Worm (Caenorhabditis elegans) whole organism, L4/young adult: ENCODE measurements around the gene K08D9.4.

ENCODE experiments used
- W03F9.2 ChIP-seq: fragments of 150-350 bp; optimal IDR thresholded peaks from 2 replicates; lab custom pipeline; 2014; ENCODE audit warnings: missing biosample characterization, missing genetic modification characterization
- dao-5 ChIP-seq: sonication (generic microtip); optimal IDR thresholded peaks from 2 replicates; lab custom pipeline; 2016; ENCODE audit warnings: missing genotype, missing genetic modification characterization, moderate library complexity, missing compliant biosample characterization
- him-1 ChIP-seq: sonication (generic microtip); optimal IDR thresholded peaks from 2 replicates; lab custom pipeline; 2016; ENCODE audit warnings: missing genotype, missing genetic modification reagents, missing genetic modification characterization, missing compliant biosample characterization

K08D9.4 gene

DNA sequence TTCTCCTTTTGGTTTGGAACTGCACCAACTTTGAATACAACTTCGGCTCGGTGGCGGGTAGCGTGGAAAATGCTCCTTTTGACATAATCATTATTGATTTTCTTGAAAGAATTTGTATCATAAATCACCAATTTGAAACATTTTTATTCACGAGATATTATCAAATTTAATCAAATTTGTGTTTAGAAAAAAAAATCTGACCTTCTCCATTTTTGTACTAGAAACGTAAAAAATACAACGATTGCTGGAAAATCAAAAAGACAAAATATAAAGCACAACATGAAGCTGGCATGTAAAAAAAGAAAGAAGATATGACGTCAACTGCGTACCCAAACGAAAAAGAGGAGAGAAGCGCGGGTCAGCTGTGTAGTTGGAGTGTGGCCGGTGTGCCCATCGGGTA, at the start of gene K08D9.4:
K08D9.4 (minus strand) TSS at position 101 of the 400 bp plus-strand sequence.
- TF ChIP-seq W03F9.2 (tag; lab: Kevin White, UChicago): no peak
- TF ChIP-seq dao-5 (tag; lab: Kevin White, UChicago): no peak
- no peak for TF ChIP-seq him-1 (tag; lab: Kevin White, UChicago)

DNA sequence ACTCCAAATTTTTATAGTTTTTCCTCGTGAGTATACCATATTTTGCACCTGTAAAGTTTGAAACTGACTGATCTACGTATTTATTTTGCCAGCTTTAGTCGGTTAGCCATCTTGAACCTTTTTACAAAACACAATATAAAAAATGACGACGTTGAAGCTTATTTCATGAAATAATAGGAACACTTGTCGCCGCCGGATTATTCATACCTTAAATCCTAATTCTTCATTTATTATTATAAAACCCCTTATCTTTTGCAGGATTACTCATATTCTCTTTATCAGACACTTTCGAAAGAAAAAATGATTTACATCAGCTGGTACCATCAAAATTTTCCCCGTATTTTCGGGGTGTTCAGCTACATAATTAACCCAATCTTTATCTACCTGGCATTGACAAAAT, 47.3 kb upstream of the K08D9.4 start, which contains the start of gene srj-8:
srj-8 (plus strand) TSS at position 301 of the 400 bp plus-strand sequence.
- TF ChIP-seq dao-5 (tag; lab: Kevin White, UChicago) (no peak), W03F9.2 (tag; lab: Kevin White, UChicago) (no peak), him-1 (tag; lab: Kevin White, UChicago) (no peak)

DNA sequence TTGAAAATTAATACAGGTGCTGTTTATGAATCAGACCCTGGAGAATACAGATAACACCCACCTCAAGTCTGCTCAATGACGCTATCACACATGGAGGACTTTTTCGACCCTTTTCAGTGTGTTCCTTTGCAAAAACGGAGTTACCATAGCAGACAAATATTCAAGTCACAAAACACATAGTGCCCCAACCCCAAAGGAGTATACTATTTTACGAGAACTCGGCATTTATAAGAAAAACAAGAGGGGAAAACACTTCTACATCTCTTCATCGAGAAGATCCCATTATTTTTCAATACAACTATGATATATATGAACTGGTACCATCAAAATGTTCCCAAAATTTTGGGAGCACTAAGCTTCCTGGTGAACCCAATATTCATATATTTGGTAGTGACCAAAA, 44.5 kb upstream of the K08D9.4 start, which contains the start of gene srj-7:
srj-7 (plus strand) TSS at position 301 of the 400 bp plus-strand sequence.
- no peak for TF ChIP-seq dao-5 (tag; lab: Kevin White, UChicago)
- TF ChIP-seq him-1 (tag; lab: Kevin White, UChicago): no peak
- TF ChIP-seq W03F9.2 (tag; lab: Kevin White, UChicago): no peak

DNA sequence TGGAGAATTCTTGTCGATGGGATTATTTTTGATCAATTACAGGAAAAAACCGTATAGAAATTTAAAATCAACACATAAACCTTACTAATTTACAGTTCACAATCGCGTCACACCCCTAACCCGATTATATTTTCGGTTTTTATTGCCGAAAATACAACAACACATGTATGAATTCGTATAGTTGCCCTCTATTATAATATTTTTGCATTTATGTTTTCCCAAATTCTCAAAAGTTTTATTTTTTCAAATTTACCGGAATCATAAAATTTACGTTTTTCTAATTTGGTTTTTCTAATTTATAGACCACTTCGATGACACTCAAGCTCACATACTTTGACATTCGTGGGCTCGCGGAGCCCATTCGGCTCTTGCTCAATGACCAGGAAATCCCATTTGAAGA, 42.8 kb upstream of the K08D9.4 start, which contains the start of gene gst-23:
gst-23 (plus strand) TSS at position 301 of the 400 bp plus-strand sequence.
- TF ChIP-seq him-1 (tag; lab: Kevin White, UChicago) (no peak), W03F9.2 (tag; lab: Kevin White, UChicago) (no peak), dao-5 (tag; lab: Kevin White, UChicago) (no peak)

DNA sequence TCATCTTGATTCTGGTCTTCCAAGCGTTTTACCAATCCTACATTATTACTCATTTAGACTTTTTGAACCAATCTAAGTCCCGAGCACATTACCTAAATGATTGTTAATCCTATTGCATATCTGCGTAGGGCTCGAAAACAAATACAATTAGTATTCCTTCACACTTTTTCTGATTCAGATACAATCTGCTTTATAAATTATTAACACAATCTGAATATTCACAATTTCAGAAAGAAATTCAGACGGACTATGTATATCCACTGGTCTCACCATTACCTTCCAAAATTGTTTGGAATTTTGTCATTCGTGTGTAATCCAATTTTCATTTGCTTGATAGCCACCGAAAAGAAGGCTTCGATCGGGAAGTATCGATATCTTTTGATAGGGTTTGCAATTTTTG, 41.0 kb upstream of the K08D9.4 start, which contains the start of gene srj-11:
srj-11 (plus strand) TSS at position 250 of the 400 bp plus-strand sequence.
- TF ChIP-seq W03F9.2 (tag; lab: Kevin White, UChicago): no peak
- no peak for TF ChIP-seq him-1 (tag; lab: Kevin White, UChicago)
- no peak for TF ChIP-seq dao-5 (tag; lab: Kevin White, UChicago)

DNA sequence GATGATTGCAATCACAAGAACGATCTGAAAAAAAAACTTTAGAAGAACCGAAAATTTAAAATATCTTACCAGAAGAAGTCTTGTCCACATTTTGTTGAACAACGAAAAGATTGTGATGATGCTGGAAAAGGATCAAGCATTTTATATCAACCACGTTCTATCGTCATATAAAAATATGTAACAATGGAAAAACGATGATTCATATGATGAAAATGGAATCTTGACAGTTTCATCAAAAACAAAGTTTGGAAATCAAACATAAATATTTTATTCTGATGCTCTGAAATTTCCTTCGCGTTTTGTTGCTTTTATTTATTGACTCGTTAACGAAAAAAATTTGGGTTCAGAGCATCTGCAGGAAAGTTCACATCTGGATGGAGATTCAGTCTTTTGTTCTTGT, 36.4 kb upstream of the K08D9.4 start, which contains the start of the genes K08D9.9 and str-16:
K08D9.9 (minus strand) TSS at position 101 of the 400 bp plus-strand sequence.
str-16 (plus strand) TSS at position 266 of the 400 bp plus-strand sequence.
- TF ChIP-seq W03F9.2 (tag; lab: Kevin White, UChicago) (no peak), dao-5 (tag; lab: Kevin White, UChicago) (no peak), him-1 (tag; lab: Kevin White, UChicago) (no peak)

DNA sequence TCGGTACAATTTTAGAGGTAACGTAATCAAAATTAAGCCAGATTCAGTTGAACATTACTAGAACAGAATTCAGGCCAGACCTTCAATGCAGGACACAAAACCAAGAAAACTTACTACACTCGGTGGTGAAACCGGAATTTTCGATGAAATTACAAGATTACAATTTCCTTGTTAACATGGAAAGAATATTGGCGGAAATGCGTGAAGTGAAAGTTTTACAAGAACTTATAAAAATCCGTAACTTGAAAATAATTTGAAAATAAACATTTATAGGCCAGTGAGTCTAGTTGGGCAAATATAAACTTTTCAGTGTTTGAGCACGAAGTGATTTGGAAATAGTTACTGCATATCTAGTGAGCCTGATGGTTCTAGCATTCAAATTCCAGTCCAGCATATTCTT, 34.7 kb upstream of the K08D9.4 start, which contains the start of gene K08D9.6:
K08D9.6 (minus strand) TSS at position 101 of the 400 bp plus-strand sequence.
- TF ChIP-seq W03F9.2 (tag; lab: Kevin White, UChicago): no peak
- TF ChIP-seq him-1 (tag; lab: Kevin White, UChicago): no peak
- TF ChIP-seq dao-5 (tag; lab: Kevin White, UChicago): no peak

DNA sequence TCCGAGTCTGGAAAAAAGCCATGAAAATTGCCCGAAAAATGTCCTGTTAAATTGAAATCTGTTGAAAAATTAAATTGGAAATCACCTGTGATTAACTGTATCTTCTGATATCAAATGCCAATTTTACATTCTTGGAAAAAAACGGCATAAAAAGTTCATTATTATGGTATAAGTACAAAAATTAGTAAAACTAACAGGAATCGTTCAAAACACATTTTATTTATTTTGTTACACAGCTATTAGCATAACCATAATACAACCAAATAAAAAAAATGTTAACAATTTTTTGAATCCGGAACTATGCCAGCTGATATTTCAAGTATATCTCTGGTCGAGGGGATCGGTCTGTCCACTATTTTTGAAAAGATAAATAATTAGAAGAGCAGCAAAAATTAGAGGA, 30.4 kb upstream of the K08D9.4 start, which contains the start of gene K08D9.10:
K08D9.10 (plus strand) TSS at position 301 of the 400 bp plus-strand sequence.
- TF ChIP-seq him-1 (tag; lab: Kevin White, UChicago): no peak

DNA sequence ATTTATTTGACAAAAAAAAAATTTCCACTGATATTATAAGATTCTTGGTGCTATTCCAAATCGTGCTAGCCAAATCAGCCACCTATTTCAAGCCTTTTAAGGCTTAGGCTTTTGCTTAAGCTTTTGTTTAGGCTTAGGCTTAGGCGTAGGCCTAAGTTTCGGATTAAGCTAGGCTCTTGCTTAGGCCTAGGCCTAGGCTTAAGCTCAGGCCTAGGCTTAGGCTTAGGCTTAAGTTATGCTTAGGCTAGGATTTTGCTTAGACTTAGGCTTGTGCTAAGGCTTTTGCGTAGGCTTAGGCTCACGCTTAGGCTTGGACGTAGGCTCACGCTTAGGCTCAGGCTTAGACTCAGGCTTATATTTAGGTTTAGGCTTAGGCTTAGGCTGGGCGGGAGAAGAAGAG, 29.9 kb upstream of the K08D9.4 start:
- TF ChIP-seq dao-5 (tag; lab: Kevin White, UChicago): no peak
- no peak for TF ChIP-seq him-1 (tag; lab: Kevin White, UChicago)
- no peak for TF ChIP-seq W03F9.2 (tag; lab: Kevin White, UChicago)

DNA sequence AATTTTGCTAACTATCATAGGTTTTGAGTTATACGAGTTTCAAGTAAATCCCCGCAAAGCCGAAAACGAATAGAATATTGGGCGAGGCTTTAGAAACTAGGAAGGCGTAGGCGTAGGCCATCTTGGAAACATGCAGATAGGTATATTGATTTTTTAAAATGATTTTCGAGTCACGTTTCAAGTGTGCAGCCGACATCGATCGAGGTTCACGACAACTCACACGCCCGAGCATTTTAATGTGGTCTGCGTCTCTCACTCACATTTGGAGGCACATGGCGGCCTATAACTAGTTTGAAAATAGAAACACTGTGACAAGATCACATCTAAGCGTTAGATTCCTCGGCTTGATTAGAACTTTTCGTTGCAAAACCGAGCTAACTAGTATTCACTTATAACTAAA, 27.1 kb upstream of the K08D9.4 start, which contains the start of gene K08D9.2:
K08D9.2 (plus strand) TSS at position 301 of the 400 bp plus-strand sequence.
- TF ChIP-seq dao-5 (tag; lab: Kevin White, UChicago) (no peak), him-1 (tag; lab: Kevin White, UChicago) (no peak), W03F9.2 (tag; lab: Kevin White, UChicago) (no peak)

DNA sequence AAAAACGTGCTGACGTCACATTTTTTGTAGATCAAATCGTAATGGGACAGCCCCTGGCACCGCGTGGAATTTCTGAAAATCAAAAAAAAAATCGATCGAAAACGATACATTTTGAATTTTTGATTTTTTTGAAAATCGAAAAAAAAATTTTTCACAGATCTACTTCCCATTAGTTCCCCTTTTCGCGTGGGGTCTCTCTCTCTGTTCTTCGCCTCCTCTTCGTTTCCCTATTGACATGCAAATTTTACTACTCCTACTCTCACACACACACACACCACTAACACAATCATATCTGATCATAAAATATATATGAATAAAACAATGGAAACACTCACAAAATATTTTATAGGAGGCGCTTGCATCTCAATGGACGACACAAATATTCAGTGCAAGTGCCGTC, 18.4 kb upstream of the K08D9.4 start:
- TF ChIP-seq W03F9.2 (tag; lab: Kevin White, UChicago): no peak
- TF ChIP-seq dao-5 (tag; lab: Kevin White, UChicago): no peak
- TF ChIP-seq him-1 (tag; lab: Kevin White, UChicago): no peak

DNA sequence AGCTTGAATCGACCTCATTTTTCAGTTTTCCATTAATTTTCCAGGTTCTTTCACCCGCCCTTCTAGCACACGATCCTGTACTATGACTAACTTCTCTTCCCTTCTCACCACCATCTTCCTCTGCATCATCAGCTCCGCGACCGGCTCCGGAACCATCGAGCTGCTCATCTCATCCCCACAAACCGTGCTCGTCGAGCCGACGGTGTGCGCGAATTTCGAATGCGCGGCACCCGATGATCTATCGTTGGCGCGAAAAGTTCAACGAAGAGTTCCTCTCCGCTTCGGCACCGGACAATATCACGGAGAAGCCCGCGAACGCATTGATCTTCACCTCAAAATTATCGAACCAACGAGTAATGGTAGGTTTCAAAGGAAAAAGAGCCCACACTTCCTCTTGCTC, 9.9 kb upstream of the K08D9.4 start, which contains the start of gene apx-1:
apx-1 (plus strand) TSS at position 50 of the 400 bp plus-strand sequence.
- TF ChIP-seq dao-5 (tag; lab: Kevin White, UChicago): no peak
- no peak for TF ChIP-seq W03F9.2 (tag; lab: Kevin White, UChicago)
- no peak for TF ChIP-seq him-1 (tag; lab: Kevin White, UChicago)

DNA sequence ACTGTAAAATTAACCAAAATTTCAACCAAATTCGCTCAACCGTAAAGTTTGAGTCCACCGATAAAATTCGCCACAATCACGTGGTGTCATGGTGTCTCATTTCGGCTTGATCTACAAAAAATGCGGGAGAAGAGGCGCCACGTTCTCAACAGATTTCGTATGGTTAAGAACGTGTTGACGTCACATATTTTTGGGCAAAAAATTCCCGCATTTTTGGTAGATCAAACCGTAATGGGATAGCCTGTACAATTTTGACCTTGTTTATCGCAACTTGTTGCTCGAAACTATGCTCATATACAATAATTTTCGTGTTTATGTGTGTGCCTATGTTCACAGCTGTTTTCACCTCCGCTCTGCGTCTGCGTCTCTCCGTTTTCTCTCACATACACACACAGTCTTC, 8.7 kb upstream of the K08D9.4 start:
- TF ChIP-seq W03F9.2 (tag; lab: Kevin White, UChicago) (no peak), dao-5 (tag; lab: Kevin White, UChicago) (no peak), him-1 (tag; lab: Kevin White, UChicago) (no peak)

DNA sequence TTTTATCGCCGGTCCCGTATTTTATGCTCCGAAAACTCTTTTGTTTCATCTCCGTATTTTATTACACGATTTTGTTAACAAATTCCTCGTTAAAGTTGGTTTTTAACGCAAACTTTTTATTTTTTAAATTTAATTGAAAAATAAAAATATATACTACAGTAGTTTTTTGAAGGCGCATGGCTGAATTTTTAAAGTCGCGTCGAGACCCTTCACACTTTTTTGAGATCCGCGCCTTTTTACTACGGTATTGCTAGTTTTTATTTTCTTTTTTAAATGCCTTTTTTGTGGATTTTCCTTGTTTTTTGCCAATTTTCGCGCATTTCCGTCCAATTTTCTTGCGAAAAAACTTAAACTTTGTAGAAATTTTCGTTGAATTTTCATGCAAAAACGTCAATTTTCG, 4.2 kb upstream of the K08D9.4 start:
- no peak for TF ChIP-seq dao-5 (tag; lab: Kevin White, UChicago)
- no peak for TF ChIP-seq W03F9.2 (tag; lab: Kevin White, UChicago)
- TF ChIP-seq him-1 (tag; lab: Kevin White, UChicago): no peak
